Worm (Caenorhabditis elegans) whole organism, L3 larva: Measurements from ENCODE around the gene sri-63.

Experiments
- R02D3.7 ChIP-seq: fragments of 150-350 bp; optimal IDR thresholded peaks from 2 replicates; lab custom pipeline; 2014; ENCODE audit warnings: missing biosample characterization, missing genetic modification characterization
- ZK546.5 ChIP-seq: sonication (generic microtip); optimal IDR thresholded peaks from 2 replicates; lab custom pipeline; 2017; ENCODE audit warnings: missing biosample characterization, missing genetic modification characterization
- aly-2 ChIP-seq: fragments of 150-350 bp; optimal IDR thresholded peaks from 2 replicates; lab custom pipeline; 2014; ENCODE audit warnings: missing biosample characterization, missing genetic modification characterization
- ama-1 ChIP-seq: fragments of 150-350 bp; optimal IDR thresholded peaks from 2 replicates; lab custom pipeline; 2018
- ceh-16 ChIP-seq: sonication (generic microtip); optimal IDR thresholded peaks from 2 replicates; lab custom pipeline; 2017; ENCODE audit warnings: missing biosample characterization, missing genetic modification characterization
- ceh-28 ChIP-seq: fragments of 150-350 bp; optimal IDR thresholded peaks from 2 replicates; lab custom pipeline; 2014; ENCODE audit warnings: missing biosample characterization, missing genetic modification reagents, missing genetic modification characterization
- ceh-82 ChIP-seq: fragments of 150-350 bp; optimal IDR thresholded peaks from 2 replicates; lab custom pipeline; 2014; ENCODE audit warnings: missing biosample characterization, missing genetic modification characterization
- daf-12 ChIP-seq: fragments of 150-350 bp; optimal IDR thresholded peaks from 2 replicates; lab custom pipeline; 2014; ENCODE audit warnings: missing biosample characterization, missing genetic modification reagents, missing genetic modification characterization
- egl-27 ChIP-seq: sonication (generic microtip); optimal IDR thresholded peaks from 4 replicates; lab custom pipeline; 2017; ENCODE audit warnings: missing biosample characterization, missing genetic modification reagents, missing genetic modification characterization
- egl-5 ChIP-seq: fragments of 150-350 bp; optimal IDR thresholded peaks from 2 replicates; lab custom pipeline; 2017; ENCODE audit warnings: missing biosample characterization, missing genetic modification reagents, missing genetic modification characterization, inconsistent platforms
- elt-2 ChIP-seq: sonication (generic microtip); optimal IDR thresholded peaks from 2 replicates; lab custom pipeline; 2016; ENCODE audit warnings: missing genetic modification reagents, mild to moderate bottlenecking, missing genetic modification characterization, missing compliant biosample characterization
- elt-3 ChIP-seq, 3 experiments: fragments of 150-350 bp in 1 of 3; sonication (generic microtip) in 2 of 3; optimal IDR thresholded peaks; 2 replicates in 2 of 3; 4 replicates in 1 of 3; lab custom pipeline; 2014 to 2017; ENCODE audit warnings: missing biosample characterization in 3 of 3, missing genetic modification characterization in 3 of 3
- eor-1 ChIP-seq, 2 experiments: fragments of 150-350 bp; optimal IDR thresholded peaks; 2 replicates each; lab custom pipeline; 2014 to 2018; ENCODE audit warnings: missing biosample characterization in 2 of 2, missing genetic modification characterization in 2 of 2
- fkh-10 ChIP-seq: sonication (generic microtip); optimal IDR thresholded peaks from 2 replicates; lab custom pipeline; 2017; ENCODE audit warnings: missing biosample characterization, missing genetic modification reagents, missing genetic modification characterization
- fkh-2 ChIP-seq: fragments of 150-350 bp; optimal IDR thresholded peaks from 2 replicates; lab custom pipeline; 2014; ENCODE audit warnings: missing biosample characterization, missing genetic modification reagents, missing genetic modification characterization
- fos-1 ChIP-seq: fragments of 150-350 bp; optimal IDR thresholded peaks from 2 replicates; lab custom pipeline; 2014; ENCODE audit warnings: missing biosample characterization, missing genetic modification characterization
- jun-1 ChIP-seq: fragments of 150-350 bp; optimal IDR thresholded peaks from 2 replicates; lab custom pipeline; 2014; ENCODE audit warnings: missing biosample characterization, missing genetic modification reagents, missing genetic modification characterization
- lin-15B ChIP-seq: fragments of 150-350 bp; optimal IDR thresholded peaks from 2 replicates; lab custom pipeline; 2014; ENCODE audit warnings: missing biosample characterization, missing genetic modification characterization
- lin-39 ChIP-seq: fragments of 150-350 bp; optimal IDR thresholded peaks from 2 replicates; lab custom pipeline; 2018; ENCODE audit warnings: missing biosample characterization, missing genetic modification reagents, missing genetic modification characterization
- lsy-12 ChIP-seq: sonication (generic microtip); optimal IDR thresholded peaks from 2 replicates; lab custom pipeline; 2016; ENCODE audit warnings: mild to moderate bottlenecking, missing genetic modification characterization, missing compliant biosample characterization
- mdl-1 ChIP-seq: fragments of 150-350 bp; optimal IDR thresholded peaks from 2 replicates; lab custom pipeline; 2014; ENCODE audit warnings: missing biosample characterization, missing genetic modification characterization
- nfya-1 ChIP-seq: sonication (generic microtip); optimal IDR thresholded peaks from 2 replicates; lab custom pipeline; 2017; ENCODE audit warnings: missing genetic modification characterization, mild to moderate bottlenecking, missing compliant biosample characterization, antibody characterized with exemption, moderate library complexity; ENCODE audit not compliant: insufficient read depth
- nhr-12 ChIP-seq: fragments of 150-350 bp; optimal IDR thresholded peaks from 2 replicates; lab custom pipeline; 2014; ENCODE audit warnings: missing biosample characterization, missing genetic modification characterization
- nhr-25 ChIP-seq: sonication (generic microtip); optimal IDR thresholded peaks from 2 replicates; lab custom pipeline; 2017; ENCODE audit warnings: missing biosample characterization, missing genetic modification characterization
- nhr-43 ChIP-seq: sonication (generic microtip); optimal IDR thresholded peaks from 2 replicates; lab custom pipeline; 2016; ENCODE audit warnings: mild to moderate bottlenecking, missing genetic modification characterization, missing compliant biosample characterization; ENCODE audit not compliant: poor library complexity, severe bottlenecking
- nhr-67 ChIP-seq: fragments of 150-350 bp; optimal IDR thresholded peaks from 2 replicates; lab custom pipeline; 2014; ENCODE audit warnings: missing biosample characterization, missing genetic modification characterization
- nhr-76 ChIP-seq: fragments of 150-350 bp; sonication (generic microtip); optimal IDR thresholded peaks from 5 replicates; lab custom pipeline; 2014; ENCODE audit warnings: missing biosample characterization, missing genetic modification characterization
- nhr-77 ChIP-seq: fragments of 150-350 bp; optimal IDR thresholded peaks from 2 replicates; lab custom pipeline; 2014; ENCODE audit warnings: missing biosample characterization, missing genetic modification characterization
- pqm-1 ChIP-seq: fragments of 150-350 bp; optimal IDR thresholded peaks from 2 replicates; lab custom pipeline; 2017; ENCODE audit warnings: missing biosample characterization, missing genetic modification characterization, inconsistent platforms
- sea-2 ChIP-seq: fragments of 150-350 bp; sonication (generic microtip); optimal IDR thresholded peaks from 4 replicates; lab custom pipeline; 2014; ENCODE audit warnings: missing biosample characterization, missing genetic modification reagents, missing genetic modification characterization
- skn-1 ChIP-seq: fragments of 150-350 bp; optimal IDR thresholded peaks from 2 replicates; lab custom pipeline; 2014; ENCODE audit warnings: missing biosample characterization, missing genetic modification characterization
- snpc-4 ChIP-seq: fragments of 150-350 bp; optimal IDR thresholded peaks from 2 replicates; lab custom pipeline; 2014; ENCODE audit warnings: missing biosample characterization, missing genetic modification characterization
- tbx-2 ChIP-seq: sonication (generic microtip); optimal IDR thresholded peaks from 2 replicates; lab custom pipeline; 2016; ENCODE audit warnings: mild to moderate bottlenecking, missing genetic modification characterization, missing compliant biosample characterization
- unc-39 ChIP-seq: sonication (generic microtip); optimal IDR thresholded peaks from 4 replicates; lab custom pipeline; 2017; ENCODE audit warnings: missing biosample characterization, missing genetic modification characterization
- unc-62 ChIP-seq: fragments of 150-350 bp; sonication (generic microtip); optimal IDR thresholded peaks from 4 replicates; lab custom pipeline; 2014; ENCODE audit warnings: missing biosample characterization, missing genetic modification reagents, missing genetic modification characterization
- zag-1 ChIP-seq: fragments of 150-350 bp; optimal IDR thresholded peaks from 2 replicates; lab custom pipeline; 2014; ENCODE audit warnings: missing biosample characterization, missing genetic modification characterization
- ztf-4 ChIP-seq: fragments of 150-350 bp; optimal IDR thresholded peaks from 2 replicates; lab custom pipeline; 2014; ENCODE audit warnings: missing biosample characterization, missing genetic modification characterization

The sri-63 gene

ce11 chrII:3274923-3275322 is 12.2 kb upstream of the sri-63 start, which contains the start of gene F02E11.3:
Gene F02E11.3 (minus strand): TSS chrII:3275023.
- TF ChIP-seq ceh-16 (tag; lab: Kevin White, UChicago) (no peak), snpc-4 (tag; lab: Kevin White, UChicago) (no peak), ZK546.5 (tag; lab: Kevin White, UChicago) (no peak), elt-3 (tag; optimal IDR thresholded peaks at IDR 0.05; lab: Kevin White, UChicago) (no peak), skn-1 (tag; lab: Kevin White, UChicago) (no peak), nhr-43 (tag; lab: Kevin White, UChicago) (no peak), nhr-76 (tag; lab: Kevin White, UChicago) (no peak), tbx-2 (no peak), lsy-12 (tag; lab: Kevin White, UChicago) (no peak), eor-1 (tag; optimal IDR thresholded peaks at IDR 0.05; lab: Kevin White, UChicago) (no peak), fkh-10 (GFP tag; lab: Kevin White, UChicago) (no peak), R02D3.7 (tag; lab: Kevin White, UChicago) (no peak), jun-1 (tag; lab: Kevin White, UChicago) (no peak), fkh-2 (tag; lab: Kevin White, UChicago) (no peak), unc-62 (no peak), sea-2 (no peak), nhr-25 (tag; lab: Kevin White, UChicago) (no peak), ztf-4 (tag; lab: Kevin White, UChicago) (no peak), elt-2 (tag; lab: Kevin White, UChicago) (no peak)
- TF ChIP-seq, all 47 proteins: peak for 0

ce11 chrII:3277686-3278085 is 9.5 kb upstream of the sri-63 start, which contains the start of gene F02E11.4:
Gene F02E11.4 (minus strand): TSS chrII:3277786.
- TF ChIP-seq nhr-25 (tag; lab: Kevin White, UChicago) (no peak), nhr-43 (tag; lab: Kevin White, UChicago) (no peak), egl-27 (tag; lab: Kevin White, UChicago) (no peak), skn-1 (tag; lab: Kevin White, UChicago) (no peak), aly-2 (tag; lab: Kevin White, UChicago) (no peak), daf-12 (no peak), lsy-12 (tag; lab: Kevin White, UChicago) (no peak), nhr-77 (no peak), nhr-67 (tag; lab: Kevin White, UChicago) (no peak), egl-5 (tag; lab: Kevin White, UChicago) (no peak), ceh-82 (tag; lab: Kevin White, UChicago) (no peak), lin-39 (tag; lab: Kevin White, UChicago) (no peak), fos-1 (no peak), ztf-4 (tag; lab: Kevin White, UChicago) (no peak)

DNA sequence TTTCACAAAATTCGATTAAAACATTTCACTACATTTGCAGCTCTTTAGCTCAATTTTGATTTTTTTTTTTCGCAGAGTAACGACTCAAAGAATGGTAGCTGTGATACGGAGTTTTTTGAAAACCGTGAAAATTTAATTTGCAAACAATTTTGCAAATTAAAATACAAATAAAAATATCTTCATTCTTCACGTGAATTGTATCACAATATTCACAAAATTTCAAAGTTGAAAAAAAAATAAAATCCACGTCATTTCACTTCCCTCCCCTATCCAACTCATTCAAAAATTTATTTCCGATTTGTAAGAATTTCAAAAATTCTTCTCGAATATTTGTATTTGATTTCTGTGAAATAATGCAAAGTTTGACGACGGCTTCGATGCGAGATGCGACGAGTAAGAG is 8.5 kb upstream of the sri-63 start, which contains the start of gene wht-4:
Gene wht-4 (plus strand): TSS at position 301 of the 400 bp plus-strand sequence.
- TF ChIP-seq nhr-77 (no peak), nfya-1 (tag; lab: Kevin White, UChicago) (no peak), unc-39 (tag; lab: Kevin White, UChicago) (no peak), fos-1 (no peak), ceh-28 (no peak), nhr-12 (tag; lab: Kevin White, UChicago) (no peak), pqm-1 (tag; lab: Kevin White, UChicago) (no peak)

DNA sequence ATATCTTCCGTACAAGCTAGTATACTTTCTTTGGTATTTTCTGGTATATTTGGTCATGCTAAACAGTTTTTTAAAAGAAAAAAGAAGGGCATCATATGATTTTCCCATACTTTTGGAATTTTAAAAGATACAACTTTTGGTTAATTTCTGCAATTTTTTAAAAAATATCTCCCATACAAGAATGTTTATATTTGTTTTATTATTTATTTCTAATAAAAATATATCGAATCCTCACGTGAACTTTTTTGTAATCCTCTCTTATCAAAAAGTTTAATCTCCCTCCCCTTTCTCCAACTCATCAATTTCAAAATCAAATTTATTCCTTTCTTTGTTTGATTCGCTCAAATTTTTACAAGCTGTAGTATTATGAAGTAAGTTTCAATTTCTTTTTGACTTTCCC is 4.8 kb upstream of the sri-63 start, which contains the start of gene nep-13:
Gene nep-13 (plus strand): TSS at position 301 of the 400 bp plus-strand sequence.
- TF ChIP-seq elt-2 (tag; lab: Kevin White, UChicago) (no peak), egl-5 (tag; lab: Kevin White, UChicago) (no peak), mdl-1 (tag; lab: Kevin White, UChicago) (no peak), R02D3.7 (tag; lab: Kevin White, UChicago) (no peak), lin-15B (tag; lab: Kevin White, UChicago) (no peak), zag-1 (no peak), ama-1 (lab: Kevin White, UChicago) (no peak), unc-62 (no peak), nhr-12 (tag; lab: Kevin White, UChicago) (no peak), fos-1 (no peak), pqm-1 (tag; lab: Kevin White, UChicago) (no peak)
